Worm (Caenorhabditis elegans) whole organism, mixed stage, embryonic: Measurements from ENCODE around the gene B0252.1.

Experiments
- M03D4.4 ChIP-seq: sonication (generic microtip); optimal IDR thresholded peaks from 2 replicates; lab custom pipeline; 2017; ENCODE audit warnings: mild to moderate bottlenecking, missing genetic modification characterization, missing compliant biosample characterization
- blmp-1 ChIP-seq: fragments of 150-350 bp; optimal IDR thresholded peaks from 2 replicates; lab custom pipeline; 2014; ENCODE audit warnings: missing biosample characterization, missing genetic modification characterization
- ceh-43 ChIP-seq: fragments of 200-800 bp; sonication (Bioruptor generic); optimal IDR thresholded peaks from 2 replicates; lab custom pipeline; 2018; ENCODE audit warnings: mild to moderate bottlenecking, missing genetic modification characterization, moderate library complexity, missing compliant biosample characterization
- elt-1 ChIP-seq: sonication (generic microtip); optimal IDR thresholded peaks from 2 replicates; lab custom pipeline; 2017; ENCODE audit warnings: missing genetic modification characterization, mild to moderate bottlenecking, missing compliant biosample characterization, antibody characterized with exemption, moderate library complexity, borderline replicate concordance; ENCODE audit not compliant: insufficient read depth
- lin-13 ChIP-seq: fragments of 150-350 bp; optimal IDR thresholded peaks from 2 replicates; lab custom pipeline; 2014; ENCODE audit warnings: missing biosample characterization, missing genetic modification characterization
- nhr-12 ChIP-seq: fragments of 150-350 bp; optimal IDR thresholded peaks from 2 replicates; lab custom pipeline; 2014; ENCODE audit warnings: missing biosample characterization, missing genetic modification characterization
- nhr-237 ChIP-seq: fragments of 150-350 bp; optimal IDR thresholded peaks from 2 replicates; lab custom pipeline; 2014; ENCODE audit warnings: missing biosample characterization, missing genetic modification characterization
- snpc-4 ChIP-seq: fragments of 150-350 bp; optimal IDR thresholded peaks from 2 replicates; lab custom pipeline; 2014; ENCODE audit warnings: missing biosample characterization, missing genetic modification characterization
- unc-120 ChIP-seq: sonication (generic microtip); optimal IDR thresholded peaks from 2 replicates; lab custom pipeline; 2017; ENCODE audit warnings: missing genetic modification characterization, missing compliant biosample characterization; ENCODE audit not compliant: poor library complexity, severe bottlenecking
- unc-39 ChIP-seq: fragments of 150-350 bp; optimal IDR thresholded peaks from 2 replicates; lab custom pipeline; 2014; ENCODE audit warnings: missing biosample characterization, missing genetic modification characterization
- unc-62 ChIP-seq: fragments of 150-350 bp; optimal IDR thresholded peaks from 2 replicates; lab custom pipeline; 2014; ENCODE audit warnings: missing biosample characterization, missing genetic modification reagents, missing genetic modification characterization
- zip-8 ChIP-seq: fragments of 150-350 bp; optimal IDR thresholded peaks from 2 replicates; lab custom pipeline; 2014; ENCODE audit warnings: missing biosample characterization, missing genetic modification characterization
- ztf-11 ChIP-seq: fragments of 150-350 bp; optimal IDR thresholded peaks from 2 replicates; lab custom pipeline; 2014; ENCODE audit warnings: missing biosample characterization, missing genetic modification characterization

DNA sequence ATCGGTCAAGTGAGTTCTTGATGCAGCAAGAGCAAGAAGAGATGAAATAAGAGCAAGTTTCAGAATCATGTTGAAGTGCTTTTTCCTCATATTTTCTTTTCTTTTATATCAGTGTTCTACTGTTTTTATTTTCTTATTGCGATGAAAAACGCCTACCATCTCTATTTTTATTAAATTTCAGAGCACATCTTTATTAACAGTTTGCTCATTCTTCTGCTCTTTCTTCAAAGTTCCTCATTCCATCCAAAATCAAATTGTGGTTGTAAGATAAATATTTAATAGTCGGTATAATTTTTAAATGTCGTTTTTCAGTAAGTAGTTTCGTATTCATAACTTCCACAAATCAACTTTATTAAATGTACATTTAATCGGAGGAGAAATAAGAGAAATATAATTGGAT lies 47.0 kb upstream of the B0252.1 start, which contains the start of gene C44B7.5:
- TF ChIP-seq nhr-237 (tag; lab: Kevin White, UChicago), result no peak
- no peak for TF ChIP-seq lin-13 (tag; lab: Kevin White, UChicago)
- TF ChIP-seq unc-39 (tag; lab: Kevin White, UChicago), result no peak
- no peak for TF ChIP-seq unc-120 (tag; lab: Kevin White, UChicago)
- TF ChIP-seq unc-62, result no peak
- TF ChIP-seq nhr-12 (tag; lab: Kevin White, UChicago), result no peak
- no peak for TF ChIP-seq snpc-4
- no peak for TF ChIP-seq zip-8 (tag; lab: Kevin White, UChicago)
- TF ChIP-seq blmp-1, result no peak
- TF ChIP-seq elt-1 (tag; lab: Kevin White, UChicago), result no peak
- no peak for TF ChIP-seq M03D4.4
- no peak for TF ChIP-seq ztf-11
- TF ChIP-seq ceh-43 (GFP tag; lab: Kevin White, UChicago), result no peak
